Worm (Caenorhabditis elegans): ENCODE data around the gene srh-284.
A peak's percentile ranks its signal among the peaks of the same experiment; 100 is the strongest.

srh-284 gene

DNA sequence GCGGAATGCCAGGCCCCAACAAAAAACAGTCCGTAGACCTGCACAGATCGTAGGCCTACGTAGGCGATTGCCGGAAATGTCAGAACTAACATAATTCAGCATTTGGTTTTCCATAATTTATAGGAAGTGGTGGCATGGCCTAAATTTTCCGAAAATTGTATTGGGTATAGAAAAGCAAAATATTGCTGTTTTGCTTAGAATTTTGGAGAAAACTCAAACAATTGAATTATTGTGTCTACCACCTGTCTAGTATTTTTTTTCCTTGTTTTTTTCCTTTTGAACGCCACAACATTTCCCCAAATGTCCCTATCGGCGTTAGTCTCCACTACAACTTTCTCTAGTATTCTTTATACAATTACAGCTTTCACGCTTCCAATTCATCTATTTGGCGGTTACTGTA, at the start of gene srh-284:
srh-284 (plus strand) TSS at position 301 of the 400 bp plus-strand sequence.
- TF ChIP-seq zag-1 (tag; optimal IDR thresholded peaks at IDR 0.05) (no peak), ceh-16 (tag; optimal IDR thresholded peaks at IDR 0.05) (no peak), lsy-2 (tag; optimal IDR thresholded peaks at IDR 0.05) (no peak), nhr-21 (tag; optimal IDR thresholded peaks at IDR 0.05) (no peak), crh-2 (tag; optimal IDR thresholded peaks at IDR 0.05) (no peak)

DNA sequence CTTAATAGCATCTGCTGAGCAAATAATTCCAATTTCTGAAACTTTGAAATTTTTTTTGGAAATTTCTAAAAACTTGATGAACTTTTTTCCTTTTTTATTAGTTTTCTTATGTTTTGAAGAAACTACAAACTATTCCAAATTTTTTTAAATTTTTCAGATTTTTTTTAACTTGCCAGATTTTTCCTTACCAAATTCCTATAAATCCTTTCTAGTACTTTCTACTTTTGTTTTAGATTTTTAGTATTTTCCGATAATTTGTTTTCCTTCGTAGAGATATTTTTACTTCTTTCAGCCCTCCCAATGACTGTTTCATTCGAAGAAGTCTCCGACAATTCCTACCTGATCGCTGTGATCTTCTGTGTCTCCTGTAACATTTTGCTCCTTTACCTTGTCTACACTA, 48.7 kb upstream of the srh-284 start, which contains the start of gene str-77:
str-77 (plus strand) TSS at position 301 of the 400 bp plus-strand sequence.
- TF ChIP-seq gmeb-1 (tag; optimal IDR thresholded peaks at IDR 0.05) (no peak), mbf-1 (tag; optimal IDR thresholded peaks at IDR 0.05) (no peak), F13H6.1 (tag; optimal IDR thresholded peaks at IDR 0.05) (no peak), ceh-16 (tag; optimal IDR thresholded peaks at IDR 0.05) (no peak), ztf-1 (GFP tag; conservative IDR thresholded peaks at IDR 0.05) (no peak), peb-1 (tag; optimal IDR thresholded peaks at IDR 0.05) (no peak), mdl-1 (tag; optimal IDR thresholded peaks at IDR 0.05) (no peak), aly-2 (tag; optimal IDR thresholded peaks at IDR 0.05) (no peak), unc-55 (GFP tag; optimal IDR thresholded peaks at IDR 0.05) (no peak), ZK546.5 (tag; optimal IDR thresholded peaks at IDR 0.05) (no peak), lin-39 (tag; optimal IDR thresholded peaks at IDR 0.05) (no peak), fos-1 (tag; optimal IDR thresholded peaks at IDR 0.05) (no peak), nhr-77 (tag; optimal IDR thresholded peaks at IDR 0.05) (no peak), nhr-23 (tag; optimal IDR thresholded peaks at IDR 0.05) (no peak), elt-3 (tag; optimal IDR thresholded peaks at IDR 0.05) (no peak), nhr-10 (tag; optimal IDR thresholded peaks at IDR 0.05) (no peak), crh-2 (tag; optimal IDR thresholded peaks at IDR 0.05) (no peak)

DNA sequence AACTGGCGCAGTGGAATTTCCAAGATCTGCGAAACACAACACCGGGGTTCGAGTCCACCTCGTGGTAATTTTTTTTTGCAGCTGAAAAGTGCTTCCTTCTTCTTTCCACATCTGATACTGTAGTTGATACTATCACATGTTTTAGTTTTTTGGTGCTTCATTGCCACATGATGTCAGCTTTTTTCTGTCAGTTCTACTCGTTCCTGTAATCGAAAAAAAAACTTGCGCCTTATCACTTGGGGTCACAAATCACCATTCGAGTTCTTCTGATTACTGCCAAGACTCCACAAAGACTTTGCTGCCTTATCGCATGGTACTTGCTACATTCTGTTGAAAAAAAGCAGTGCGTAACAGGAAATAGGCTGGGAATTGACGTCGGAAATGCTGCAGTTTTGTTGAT, 45.6 kb upstream of the srh-284 start:
- TF ChIP-seq fos-1 (tag; optimal IDR thresholded peaks at IDR 0.05) (peak; percentile 75), Y55F3AM.14 (GFP tag; optimal IDR thresholded peaks at IDR 0.05) (no peak), gmeb-1 (tag; optimal IDR thresholded peaks at IDR 0.05) (peak; percentile 20), nhr-129 (tag; optimal IDR thresholded peaks at IDR 0.05) (peak; percentile 28), sma-9 (GFP tag; optimal IDR thresholded peaks at IDR 0.05) (peak; percentile 62), sma-9 (tag; optimal IDR thresholded peaks at IDR 0.05) (no peak)

DNA sequence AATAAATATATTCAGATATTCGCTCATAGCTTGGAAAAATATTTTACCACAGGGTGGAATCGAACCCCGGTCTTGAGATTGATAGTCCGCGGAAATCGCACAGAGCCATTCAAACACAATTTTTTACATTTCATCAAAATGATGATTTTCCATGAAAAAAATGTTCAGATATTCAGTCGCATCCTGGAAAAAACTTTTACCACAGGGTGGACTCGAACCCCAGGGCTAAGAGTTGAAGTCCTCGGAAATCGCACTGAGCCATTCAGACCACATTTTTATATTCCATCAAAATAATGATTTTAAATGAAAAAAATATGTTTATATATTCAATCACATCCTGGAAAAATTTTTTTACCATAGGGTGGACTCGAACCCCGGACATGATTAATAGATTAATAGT, 44.8 kb upstream of the srh-284 start:
- TF ChIP-seq elt-1 (tag; optimal IDR thresholded peaks at IDR 0.05) (no peak), ZK546.5 (tag; optimal IDR thresholded peaks at IDR 0.05) (no peak), unc-39 (tag; optimal IDR thresholded peaks at IDR 0.05) (no peak), ztf-4 (tag; optimal IDR thresholded peaks at IDR 0.05) (no peak), R02D3.7 (tag; optimal IDR thresholded peaks at IDR 0.05) (no peak), elt-3 (tag; optimal IDR thresholded peaks at IDR 0.05) (no peak), skn-1 (tag; optimal IDR thresholded peaks at IDR 0.05) (no peak), lsy-2 (tag; optimal IDR thresholded peaks at IDR 0.05) (no peak)

DNA sequence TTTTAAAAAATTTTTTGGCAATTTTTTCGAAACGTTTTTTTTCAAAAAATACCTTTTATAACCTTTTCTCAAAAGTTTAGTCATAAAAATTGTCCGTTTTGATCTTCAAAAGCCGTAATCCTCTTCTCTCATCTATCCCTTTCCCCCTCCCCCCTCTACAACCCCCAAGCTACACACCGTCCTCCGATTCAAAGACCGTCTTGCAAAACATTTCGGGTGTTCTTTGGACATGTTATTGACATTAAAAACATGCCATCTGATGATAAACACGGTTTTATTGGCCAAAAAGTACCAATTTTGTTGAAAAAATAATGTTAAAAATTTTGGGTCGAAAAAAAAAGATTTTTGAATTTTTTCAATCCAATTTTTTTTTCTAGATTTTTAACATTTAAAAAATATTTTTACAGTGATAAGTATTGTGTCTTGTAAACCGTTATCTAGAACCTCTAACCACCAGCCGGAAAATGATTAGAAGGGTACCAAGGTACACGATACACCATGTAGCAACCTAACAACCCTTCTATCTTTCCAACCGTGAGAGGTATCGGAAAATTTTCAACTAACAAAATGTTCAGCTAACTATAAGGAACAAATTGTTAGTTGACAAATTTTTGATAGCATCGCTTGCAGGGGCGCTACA, 44.1 kb upstream of the srh-284 start:
- TF ChIP-seq snpc-4 (tag; optimal IDR thresholded peaks at IDR 0.05): no peak
- TF ChIP-seq blmp-1 (tag; optimal IDR thresholded peaks at IDR 0.05; ENCODE audit: insufficient read depth): no peak
- no peak for TF ChIP-seq ceh-16 (tag; optimal IDR thresholded peaks at IDR 0.05)
- TF ChIP-seq Y55F3AM.14 (GFP tag; optimal IDR thresholded peaks at IDR 0.05): no peak
- no peak for TF ChIP-seq unc-55 (GFP tag; optimal IDR thresholded peaks at IDR 0.05)
- TF ChIP-seq nhr-6 (tag; optimal IDR thresholded peaks at IDR 0.05): no peak
- TF ChIP-seq mab-5 (tag; optimal IDR thresholded peaks at IDR 0.05): no peak
- TF ChIP-seq nhr-25 (tag; optimal IDR thresholded peaks at IDR 0.05): no peak
- TF ChIP-seq nhr-129 (tag; optimal IDR thresholded peaks at IDR 0.05): no peak
- no peak for TF ChIP-seq skn-1 (tag; optimal IDR thresholded peaks at IDR 0.05)
- TF ChIP-seq ZK546.5 (tag; optimal IDR thresholded peaks at IDR 0.05): no peak
